Worm (Caenorhabditis elegans) whole organism, L1 larva: ENCODE measurements around the gene syd-2.

ENCODE experiments used
- jun-1 ChIP-seq: fragments of 150-350 bp; optimal IDR thresholded peaks from 2 replicates; lab custom pipeline; 2014; ENCODE audit warnings: missing biosample characterization, missing genetic modification reagents, missing genetic modification characterization
- nhr-76 ChIP-seq: sonication (generic microtip); optimal IDR thresholded peaks from 2 replicates; lab custom pipeline; 2017; ENCODE audit warnings: missing biosample characterization, missing genetic modification characterization
- unc-62 ChIP-seq: fragments of 150-350 bp; optimal IDR thresholded peaks from 2 replicates; lab custom pipeline; 2014; ENCODE audit warnings: missing biosample characterization, missing genetic modification reagents, missing genetic modification characterization
- ztf-11 ChIP-seq, 2 experiments: sonication (generic microtip); optimal IDR thresholded peaks; 2 replicates each; lab custom pipeline; 2016 to 2017; ENCODE audit warnings: missing genetic modification characterization in 2 of 2, missing biosample characterization in 1 of 2, missing compliant biosample characterization in 1 of 2

ce11 chrX:10568385-10569149 is 13.5 kb upstream of the syd-2 start:
- TF ChIP-seq unc-62 (GFP tag; lab: Kevin White, UChicago) (no peak), nhr-76 (tag; lab: Kevin White, UChicago) (no peak), ztf-11 (tag; optimal IDR thresholded peaks at IDR 0.05; lab: Kevin White, UChicago) (peak in 1 of 2 experiments; percentile 92), jun-1 (tag; lab: Kevin White, UChicago) (peak; percentile 94)
